Fruit fly (Drosophila melanogaster): ENCODE data around the gene CG5334.

CG5334 gene

dm6 chrX:14784002-14784568 is 9.0 kb downstream of the CG5334 start, which contains the start of gene Ag5r2:
TSS of gene Ag5r2 (minus strand) at chrX:14784052.
- TF ChIP-seq sv (GFP tag; optimal IDR thresholded peaks at IDR 0.05) (no peak), Dfd (GFP tag; optimal IDR thresholded peaks at IDR 0.05) (no peak), OdsH (GFP tag; optimal IDR thresholded peaks at IDR 0.05) (no peak), fru (GFP tag; optimal IDR thresholded peaks at IDR 0.05) (no peak), GATAd (GFP tag; optimal IDR thresholded peaks at IDR 0.05) (no peak), lola (GFP tag; optimal IDR thresholded peaks at IDR 0.05) (no peak), ey (GFP tag; optimal IDR thresholded peaks at IDR 0.05) (no peak), CG9705 (GFP tag; optimal IDR thresholded peaks at IDR 0.05) (no peak), psq (GFP tag; optimal IDR thresholded peaks at IDR 0.05) (no peak), Mio (GFP tag; optimal IDR thresholded peaks at IDR 0.05) (no peak), CG32264 (GFP tag; optimal IDR thresholded peaks at IDR 0.05) (no peak), foxo (GFP tag; optimal IDR thresholded peaks at IDR 0.05) (no peak)

dm6 chrX:14786451-14786850 is 11.3 kb downstream of the CG5334 start, which contains the start of gene Ag5r:
TSS of gene Ag5r (minus strand) at chrX:14786551.
- no peak for TF ChIP-seq Hnf4 (GFP tag; optimal IDR thresholded peaks at IDR 0.05)
- no peak for TF ChIP-seq CrebA (GFP tag; optimal IDR thresholded peaks at IDR 0.05; ENCODE audit: borderline replicate concordance)
- no peak for TF ChIP-seq br (GFP tag; optimal IDR thresholded peaks at IDR 0.05)
- no peak for TF ChIP-seq Abd-B (GFP tag; optimal IDR thresholded peaks at IDR 0.05)
- TF ChIP-seq N (GFP tag; optimal IDR thresholded peaks at IDR 0.05), result no peak
- no peak for TF ChIP-seq woc (GFP tag; optimal IDR thresholded peaks at IDR 0.05)
- TF ChIP-seq GATAd (GFP tag; optimal IDR thresholded peaks at IDR 0.05), result no peak
- TF ChIP-seq Rel (GFP tag; optimal IDR thresholded peaks at IDR 0.05), result no peak
- no peak for TF ChIP-seq Rel (tag; optimal IDR thresholded peaks at IDR 0.05)
- no peak for TF ChIP-seq dl (GFP tag; optimal IDR thresholded peaks at IDR 0.05; ENCODE audit: insufficient read depth in 1 of 2, partially characterized antibody in 2 of 2)
- no peak for TF ChIP-seq brk (GFP tag; optimal IDR thresholded peaks at IDR 0.05)
- no peak for TF ChIP-seq Sp1 (GFP tag; optimal IDR thresholded peaks at IDR 0.05)
- no peak for TF ChIP-seq CG9705 (GFP tag; optimal IDR thresholded peaks at IDR 0.05)
- TF ChIP-seq usp (GFP tag; optimal IDR thresholded peaks at IDR 0.05), result no peak

DNA sequence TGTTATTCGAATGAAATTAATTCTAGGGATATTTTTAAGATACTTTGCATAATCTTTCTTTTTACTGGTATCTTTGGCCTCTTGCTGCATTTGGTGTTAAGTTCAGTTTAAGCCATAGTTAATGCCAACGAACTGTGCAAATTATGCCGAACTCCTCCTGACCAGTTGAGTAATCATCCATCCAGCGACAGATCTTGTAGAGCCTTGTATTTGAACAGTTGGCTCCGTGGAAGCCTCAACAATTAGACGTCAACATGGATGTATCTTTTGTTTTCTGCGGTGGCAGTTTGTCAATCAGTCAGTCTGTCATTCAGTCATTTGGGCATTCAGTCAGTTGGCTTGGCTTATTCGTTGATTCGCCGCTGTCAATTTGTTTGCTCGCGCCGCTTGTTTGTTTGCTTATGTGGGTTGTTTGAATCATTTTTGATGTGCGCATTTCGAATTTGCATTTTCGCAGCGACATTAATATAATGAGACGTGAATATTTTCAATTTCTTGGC is 27.6 kb downstream of the CG5334 start:
- TF ChIP-seq Sp1 (GFP tag; optimal IDR thresholded peaks at IDR 0.05), result no peak
- TF ChIP-seq dmrt93B (GFP tag; optimal IDR thresholded peaks at IDR 0.05), result no peak
- TF ChIP-seq foxo (GFP tag; optimal IDR thresholded peaks at IDR 0.05), result peak in 1 of 2 experiments; percentile 33
- peak; percentile 5 for TF ChIP-seq fru (GFP tag; optimal IDR thresholded peaks at IDR 0.05)
- peak; percentile 66 for TF ChIP-seq rgr (GFP tag; optimal IDR thresholded peaks at IDR 0.05)
- no peak for TF ChIP-seq jim (GFP tag; optimal IDR thresholded peaks at IDR 0.05)
- peak; percentile 68 for TF ChIP-seq h (GFP tag; optimal IDR thresholded peaks at IDR 0.05)
- peak; percentile 6 for TF ChIP-seq Jra (GFP tag; optimal IDR thresholded peaks at IDR 0.05)
- no peak for TF ChIP-seq psq (GFP tag; optimal IDR thresholded peaks at IDR 0.05)
- no peak for TF ChIP-seq CG9705 (GFP tag; optimal IDR thresholded peaks at IDR 0.05)
- peak; percentile 5 for TF ChIP-seq br (GFP tag; optimal IDR thresholded peaks at IDR 0.05)
- TF ChIP-seq Hr78 (GFP tag; optimal IDR thresholded peaks at IDR 0.05), result no peak
- peak; percentile 43 for TF ChIP-seq OdsH (GFP tag; optimal IDR thresholded peaks at IDR 0.05)
- TF ChIP-seq brk (GFP tag; optimal IDR thresholded peaks at IDR 0.05), result peak; percentile 44

DNA sequence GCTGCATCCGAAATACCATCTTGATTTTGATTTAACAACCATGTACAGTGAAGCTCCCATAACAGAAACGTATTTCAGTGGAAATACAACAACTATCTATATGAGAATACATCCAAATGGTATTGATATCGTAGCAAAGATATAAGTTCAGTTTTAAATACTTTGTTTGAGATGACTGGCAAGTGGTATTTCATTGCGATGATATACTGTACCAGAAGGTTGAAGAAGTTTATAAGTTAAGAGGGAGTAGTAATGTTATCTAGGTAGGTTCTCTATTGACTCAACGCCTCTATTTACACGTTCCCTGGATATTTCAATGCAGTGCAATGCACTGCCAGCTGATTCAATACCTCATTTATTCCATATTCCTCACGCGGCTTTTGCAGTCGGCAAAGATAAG is 30.5 kb downstream of the CG5334 start:
- no peak for TF ChIP-seq sv (GFP tag; optimal IDR thresholded peaks at IDR 0.05)
- peak; percentile 46 for TF ChIP-seq OdsH (GFP tag; optimal IDR thresholded peaks at IDR 0.05)
- TF ChIP-seq HLH106 (tag; optimal IDR thresholded peaks at IDR 0.05), result no peak
- no peak for TF ChIP-seq sage (GFP tag; optimal IDR thresholded peaks at IDR 0.05)
- TF ChIP-seq Dfd (GFP tag; optimal IDR thresholded peaks at IDR 0.05), result no peak
- peak; percentile 99 for TF ChIP-seq Hr83 (GFP tag; optimal IDR thresholded peaks at IDR 0.05; ENCODE audit: poor library complexity, severe bottlenecking)
- no peak for TF ChIP-seq dmrt93B (GFP tag; optimal IDR thresholded peaks at IDR 0.05)
- no peak for TF ChIP-seq Mio (GFP tag; optimal IDR thresholded peaks at IDR 0.05)
- no peak for TF ChIP-seq dl (GFP tag; optimal IDR thresholded peaks at IDR 0.05; ENCODE audit: insufficient read depth in 1 of 2, partially characterized antibody in 2 of 2)
- TF ChIP-seq Vsx2 (GFP tag; optimal IDR thresholded peaks at IDR 0.05; ENCODE audit: partially characterized antibody), result no peak
- TF ChIP-seq fru (GFP tag; optimal IDR thresholded peaks at IDR 0.05), result peak; percentile 27
- no peak for TF ChIP-seq CG32264 (GFP tag; optimal IDR thresholded peaks at IDR 0.05)
- peak; percentile 62 for TF ChIP-seq brk (GFP tag; optimal IDR thresholded peaks at IDR 0.05)
- TF ChIP-seq psq (GFP tag; optimal IDR thresholded peaks at IDR 0.05), result peak; percentile 18
- no peak for TF ChIP-seq Myc (optimal IDR thresholded peaks at IDR 0.05)
- TF ChIP-seq GATAd (GFP tag; optimal IDR thresholded peaks at IDR 0.05), result peak; percentile 31
- no peak for TF ChIP-seq ey (GFP tag; optimal IDR thresholded peaks at IDR 0.05)
- TF ChIP-seq pan (optimal IDR thresholded peaks at IDR 0.05), result no peak
- peak in 1 of 2 experiments; percentile 33 for TF ChIP-seq foxo (GFP tag; optimal IDR thresholded peaks at IDR 0.05)
- no peak for TF ChIP-seq Rel (GFP tag; optimal IDR thresholded peaks at IDR 0.05)
- no peak for TF ChIP-seq Rel (tag; optimal IDR thresholded peaks at IDR 0.05)
- TF ChIP-seq tai (GFP tag; optimal IDR thresholded peaks at IDR 0.05), result peak; percentile 73
- no peak for TF ChIP-seq CG9705 (GFP tag; optimal IDR thresholded peaks at IDR 0.05)
- peak; percentile 65 for TF ChIP-seq Hnf4 (GFP tag; optimal IDR thresholded peaks at IDR 0.05)
- TF ChIP-seq Abd-B (GFP tag; optimal IDR thresholded peaks at IDR 0.05), result no peak
- peak; percentile 35 for TF ChIP-seq Jra (GFP tag; optimal IDR thresholded peaks at IDR 0.05)
- TF ChIP-seq usp (GFP tag; optimal IDR thresholded peaks at IDR 0.05), result no peak
- no peak for TF ChIP-seq Dif (GFP tag; optimal IDR thresholded peaks at IDR 0.05; ENCODE audit: partially characterized antibody)
- TF ChIP-seq CrebA (GFP tag; optimal IDR thresholded peaks at IDR 0.05; ENCODE audit: borderline replicate concordance), result no peak
- peak; percentile 77 for TF ChIP-seq jim (GFP tag; optimal IDR thresholded peaks at IDR 0.05)
- peak; percentile 64 for TF ChIP-seq h (GFP tag; optimal IDR thresholded peaks at IDR 0.05)
- TF ChIP-seq dsf (GFP tag; optimal IDR thresholded peaks at IDR 0.05; ENCODE audit: borderline replicate concordance), result no peak
- no peak for TF ChIP-seq lola (GFP tag; optimal IDR thresholded peaks at IDR 0.05)
- no peak for TF ChIP-seq br (GFP tag; optimal IDR thresholded peaks at IDR 0.05)

Data from whole organism, wandering third instar larva.